Worm (Caenorhabditis elegans) whole organism, dauer: ENCODE measurements around the gene scl-20.
"Not testable (repeated sequence)": the region's sequence is repeated elsewhere in the genome, so short reads cannot be mapped to it uniquely, and the experiment has no call there.

Experiments used
- unc-62 ChIP-seq: sonication (generic microtip); optimal IDR thresholded peaks from 2 replicates; lab custom pipeline; 2017; ENCODE audit warnings: missing biosample characterization, missing genetic modification reagents, missing genetic modification characterization

Gene scl-20

ce11 chrV:18734381-18734780 lies at the start of gene scl-20:
scl-20 (minus strand) TSS chrV:18734481.
- no peak for TF ChIP-seq unc-62 (GFP tag; lab: Kevin White, UChicago)

- no peak for TF ChIP-seq unc-62 (GFP tag; lab: Kevin White, UChicago)
These were observed 49.2 kb upstream of the scl-20 start, which contains the start of gene Y17D7B.10 for ce11 chrV:18783474-18783873. Y17D7B.10 (plus strand) TSS chrV:18783716.

- TF ChIP-seq unc-62 (GFP tag; lab: Kevin White, UChicago): no peak
These were observed 48.5 kb upstream of the scl-20 start for ce11 chrV:18782747-18783146.

- TF ChIP-seq unc-62 (GFP tag; lab: Kevin White, UChicago): no peak
These were observed 46.3 kb upstream of the scl-20 start for ce11 chrV:18780605-18781004.

- no peak for TF ChIP-seq unc-62 (GFP tag; lab: Kevin White, UChicago)
These were observed 42.0 kb upstream of the scl-20 start, which contains the start of gene Y17D7B.4 for ce11 chrV:18776245-18776737. Y17D7B.4 (minus strand) TSS chrV:18776687.

ce11 chrV:18772761-18773160 lies 38.5 kb upstream of the scl-20 start, which contains the start of gene clec-257:
clec-257 (plus strand) TSS chrV:18773061.
- no peak for TF ChIP-seq unc-62 (GFP tag; lab: Kevin White, UChicago)

ce11 chrV:18771804-18772386 lies 37.6 kb upstream of the scl-20 start:
- TF ChIP-seq unc-62 (GFP tag; lab: Kevin White, UChicago): no peak

- no peak for TF ChIP-seq unc-62 (GFP tag; lab: Kevin White, UChicago)
These were observed 37.1 kb upstream of the scl-20 start, which contains the start of gene clec-256 for ce11 chrV:18771390-18771789. clec-256 (plus strand) TSS chrV:18771690.

- TF ChIP-seq unc-62 (GFP tag; lab: Kevin White, UChicago): no peak
These were observed 36.3 kb upstream of the scl-20 start, which contains the start of gene clec-255 for ce11 chrV:18770623-18771022. clec-255 (minus strand) TSS chrV:18770723.

ce11 chrV:18769902-18770301 lies 35.6 kb upstream of the scl-20 start:
- no peak for TF ChIP-seq unc-62 (GFP tag; lab: Kevin White, UChicago)

ce11 chrV:18762044-18762443 lies 27.8 kb upstream of the scl-20 start, which contains the start of gene F11D11.22:
F11D11.22 (plus strand) TSS chrV:18762344.
- TF ChIP-seq unc-62 (GFP tag; lab: Kevin White, UChicago): not testable (repeated sequence)

- no peak for TF ChIP-seq unc-62 (GFP tag; lab: Kevin White, UChicago)
These were observed 26.8 kb upstream of the scl-20 start, which contains the start of gene F11D11.4 for ce11 chrV:18761078-18761477. F11D11.4 (plus strand) TSS chrV:18761378.

ce11 chrV:18760174-18760573 lies 25.9 kb upstream of the scl-20 start, which contains the start of gene F11D11.3:
F11D11.3 (minus strand) TSS chrV:18760274.
- no peak for TF ChIP-seq unc-62 (GFP tag; lab: Kevin White, UChicago)

- not testable (repeated sequence) for TF ChIP-seq unc-62 (GFP tag; lab: Kevin White, UChicago)
These were observed 20.0 kb upstream of the scl-20 start, which contains the start of gene clec-254 for ce11 chrV:18754328-18754727. clec-254 (minus strand) TSS chrV:18754428.

- TF ChIP-seq unc-62 (GFP tag; lab: Kevin White, UChicago): no peak
These were observed 18.8 kb upstream of the scl-20 start, which contains the start of gene F11D11.6 for ce11 chrV:18753036-18753435. F11D11.6 (minus strand) TSS chrV:18753136.

- TF ChIP-seq unc-62 (GFP tag; lab: Kevin White, UChicago): no peak
These were observed 16.2 kb upstream of the scl-20 start, which contains the start of the genes F11D11.21 and F11D11.12 for ce11 chrV:18750445-18750844. F11D11.21 (minus strand) TSS chrV:18750545. F11D11.12 (minus strand) TSS chrV:18750682.
